Worm (Caenorhabditis elegans) whole organism, L2 larva: ENCODE results near the gene pals-33.
A peak's percentile ranks its signal among the peaks of the same experiment; 100 is the strongest.

Experiments
- C34F6.9 ChIP-seq: fragments of 150-350 bp; optimal IDR thresholded peaks from 2 replicates; lab custom pipeline; 2014; ENCODE audit warnings: missing biosample characterization, missing genetic modification characterization
- F13H6.1 ChIP-seq: sonication (generic microtip); optimal IDR thresholded peaks from 2 replicates; lab custom pipeline; 2016; ENCODE audit warnings: missing genetic modification characterization, missing compliant biosample characterization
- R02D3.7 ChIP-seq: fragments of 150-350 bp; optimal IDR thresholded peaks from 2 replicates; lab custom pipeline; 2014; ENCODE audit warnings: missing biosample characterization, missing genetic modification characterization
- Y55F3AM.14 ChIP-seq: fragments of 200-800 bp; sonication (Bioruptor generic); optimal IDR thresholded peaks from 2 replicates; lab custom pipeline; 2018; ENCODE audit warnings: mild to moderate bottlenecking, missing genetic modification characterization, missing compliant biosample characterization
- ZK546.5 ChIP-seq: sonication (generic microtip); optimal IDR thresholded peaks from 2 replicates; lab custom pipeline; 2017; ENCODE audit warnings: missing biosample characterization, missing genetic modification characterization
- alr-1 ChIP-seq: fragments of 150-350 bp; optimal IDR thresholded peaks from 2 replicates; lab custom pipeline; 2014; ENCODE audit warnings: missing biosample characterization, missing genetic modification characterization
- aly-2 ChIP-seq: fragments of 150-350 bp; optimal IDR thresholded peaks from 2 replicates; lab custom pipeline; 2014; ENCODE audit warnings: missing biosample characterization, missing genetic modification characterization
- ama-1 ChIP-seq: fragments of 150-350 bp; optimal IDR thresholded peaks from 2 replicates; lab custom pipeline; 2018; ENCODE audit warnings: inconsistent platforms
- blmp-1 ChIP-seq: sonication (generic microtip); optimal IDR thresholded peaks from 2 replicates; lab custom pipeline; 2017; ENCODE audit warnings: missing genetic modification characterization, mild to moderate bottlenecking, missing compliant biosample characterization, antibody characterized with exemption, moderate library complexity; ENCODE audit not compliant: insufficient read depth
- ceh-16 ChIP-seq: fragments of 150-350 bp; optimal IDR thresholded peaks from 2 replicates; lab custom pipeline; 2014; ENCODE audit warnings: missing biosample characterization, missing genetic modification characterization
- ceh-82 ChIP-seq: fragments of 150-350 bp; optimal IDR thresholded peaks from 2 replicates; lab custom pipeline; 2014; ENCODE audit warnings: missing biosample characterization, missing genetic modification characterization
- dmd-4 ChIP-seq: sonication (generic microtip); optimal IDR thresholded peaks from 2 replicates; lab custom pipeline; 2017; ENCODE audit warnings: missing biosample characterization, missing genetic modification characterization
- egl-27 ChIP-seq: sonication (generic microtip); optimal IDR thresholded peaks from 3 replicates; lab custom pipeline; 2017; ENCODE audit warnings: missing biosample characterization, missing genetic modification reagents, missing genetic modification characterization
- elt-1 ChIP-seq: fragments of 150-350 bp; optimal IDR thresholded peaks from 2 replicates; lab custom pipeline; 2014; ENCODE audit warnings: missing biosample characterization, missing genetic modification characterization
- elt-3 ChIP-seq: sonication (generic microtip); optimal IDR thresholded peaks from 2 replicates; lab custom pipeline; 2017; ENCODE audit warnings: missing biosample characterization, missing genetic modification characterization
- fos-1 ChIP-seq: fragments of 150-350 bp; optimal IDR thresholded peaks from 2 replicates; lab custom pipeline; 2014; ENCODE audit warnings: missing biosample characterization, missing genetic modification characterization
- gmeb-1 ChIP-seq: fragments of 150-350 bp; optimal IDR thresholded peaks from 2 replicates; lab custom pipeline; 2014; ENCODE audit warnings: missing biosample characterization, missing genetic modification characterization
- lin-39 ChIP-seq: fragments of 150-350 bp; optimal IDR thresholded peaks from 2 replicates; lab custom pipeline; 2014; ENCODE audit warnings: missing biosample characterization, missing genetic modification reagents, missing genetic modification characterization
- lsy-2 ChIP-seq, 2 experiments: fragments of 150-350 bp in 1 of 2; sonication (generic microtip) in 1 of 2; optimal IDR thresholded peaks; 2 replicates each; lab custom pipeline; 2014 to 2017; ENCODE audit warnings: missing biosample characterization in 2 of 2, missing genetic modification characterization in 2 of 2
- mab-5 ChIP-seq: fragments of 150-350 bp; optimal IDR thresholded peaks from 2 replicates; lab custom pipeline; 2014; ENCODE audit warnings: missing biosample characterization, missing genetic modification characterization
- mdl-1 ChIP-seq, 2 experiments: fragments of 150-350 bp in 1 of 2; sonication (generic microtip) in 1 of 2; optimal IDR thresholded peaks; 2 replicates each; lab custom pipeline; 2017; ENCODE audit warnings: missing biosample characterization in 2 of 2, missing genetic modification characterization in 2 of 2
- nhr-129 ChIP-seq: fragments of 150-350 bp; optimal IDR thresholded peaks from 2 replicates; lab custom pipeline; 2014; ENCODE audit warnings: missing biosample characterization, missing genetic modification characterization
- nhr-23 ChIP-seq: fragments of 150-350 bp; optimal IDR thresholded peaks from 2 replicates; lab custom pipeline; 2014; ENCODE audit warnings: missing biosample characterization, missing genetic modification reagents, missing genetic modification characterization
- nhr-237 ChIP-seq: fragments of 150-350 bp; optimal IDR thresholded peaks from 2 replicates; lab custom pipeline; 2014; ENCODE audit warnings: missing biosample characterization, missing genetic modification characterization
- nhr-77 ChIP-seq: fragments of 150-350 bp; optimal IDR thresholded peaks from 2 replicates; lab custom pipeline; 2014; ENCODE audit warnings: missing biosample characterization, missing genetic modification characterization
- peb-1 ChIP-seq: fragments of 150-350 bp; optimal IDR thresholded peaks from 2 replicates; lab custom pipeline; 2014; ENCODE audit warnings: missing biosample characterization, missing genetic modification characterization
- sem-4 ChIP-seq: fragments of 150-350 bp; optimal IDR thresholded peaks from 2 replicates; lab custom pipeline; 2014; ENCODE audit warnings: missing biosample characterization, missing genetic modification reagents, missing genetic modification characterization
- sma-3 ChIP-seq: sonication (generic microtip); optimal IDR thresholded peaks from 2 replicates; lab custom pipeline; 2016; ENCODE audit warnings: missing genetic modification reagents, missing genetic modification characterization, missing compliant biosample characterization
- sma-9 ChIP-seq, 2 experiments: fragments of 150-350 bp in 1 of 2; sonication (generic microtip) in 1 of 2; optimal IDR thresholded peaks; 2 replicates each; lab custom pipeline; 2014 to 2016; ENCODE audit warnings: missing genetic modification characterization in 2 of 2, mild to moderate bottlenecking in 1 of 2, missing biosample characterization in 1 of 2, missing compliant biosample characterization in 1 of 2, missing genetic modification reagents in 1 of 2, moderate library complexity in 1 of 2
- snpc-4 ChIP-seq: fragments of 150-350 bp; optimal IDR thresholded peaks from 2 replicates; lab custom pipeline; 2014; ENCODE audit warnings: missing biosample characterization, missing genetic modification characterization
- unc-39 ChIP-seq: fragments of 150-350 bp; optimal IDR thresholded peaks from 2 replicates; lab custom pipeline; 2014; ENCODE audit warnings: missing biosample characterization, missing genetic modification characterization
- unc-55 ChIP-seq: fragments of 150-350 bp; sonication (generic microtip); optimal IDR thresholded peaks from 3 replicates; lab custom pipeline; 2014; ENCODE audit warnings: missing biosample characterization, missing genetic modification reagents, missing genetic modification characterization
- unc-62 ChIP-seq: fragments of 150-350 bp; optimal IDR thresholded peaks from 2 replicates; lab custom pipeline; 2014; ENCODE audit warnings: missing biosample characterization, missing genetic modification reagents, missing genetic modification characterization
- zag-1 ChIP-seq: fragments of 150-350 bp; optimal IDR thresholded peaks from 2 replicates; lab custom pipeline; 2014; ENCODE audit warnings: missing biosample characterization, missing genetic modification characterization
- ztf-11 ChIP-seq: sonication (generic microtip); optimal IDR thresholded peaks from 2 replicates; lab custom pipeline; 2017; ENCODE audit warnings: missing biosample characterization, missing genetic modification characterization
- ztf-4 ChIP-seq: fragments of 150-350 bp; optimal IDR thresholded peaks from 2 replicates; lab custom pipeline; 2014; ENCODE audit warnings: missing biosample characterization, missing genetic modification characterization

pals-33 gene

DNA sequence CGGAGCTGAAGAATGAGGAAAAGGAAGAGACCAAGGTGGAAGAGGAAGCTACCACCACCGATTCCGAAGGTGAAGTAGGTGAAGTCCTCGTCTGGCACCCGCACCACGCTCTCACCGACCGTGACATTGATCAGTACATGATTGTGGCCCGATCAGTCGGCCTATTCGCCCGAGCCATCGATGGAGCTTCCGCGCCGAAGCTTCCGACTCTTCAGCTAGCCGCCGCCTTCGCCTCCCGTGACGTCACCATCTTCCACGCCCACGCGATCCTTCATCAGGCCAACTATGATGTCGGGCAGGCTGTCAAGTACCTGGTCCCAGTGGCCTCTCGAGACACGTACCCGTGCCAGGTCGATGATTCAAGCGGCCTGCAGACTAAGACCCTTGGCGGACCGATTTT, 33.0 kb downstream of the pals-33 start:
- TF ChIP-seq ama-1 (lab: Kevin White, UChicago) (no peak), ZK546.5 (no peak), nhr-129 (tag; lab: Kevin White, UChicago) (no peak), F13H6.1 (no peak)

DNA sequence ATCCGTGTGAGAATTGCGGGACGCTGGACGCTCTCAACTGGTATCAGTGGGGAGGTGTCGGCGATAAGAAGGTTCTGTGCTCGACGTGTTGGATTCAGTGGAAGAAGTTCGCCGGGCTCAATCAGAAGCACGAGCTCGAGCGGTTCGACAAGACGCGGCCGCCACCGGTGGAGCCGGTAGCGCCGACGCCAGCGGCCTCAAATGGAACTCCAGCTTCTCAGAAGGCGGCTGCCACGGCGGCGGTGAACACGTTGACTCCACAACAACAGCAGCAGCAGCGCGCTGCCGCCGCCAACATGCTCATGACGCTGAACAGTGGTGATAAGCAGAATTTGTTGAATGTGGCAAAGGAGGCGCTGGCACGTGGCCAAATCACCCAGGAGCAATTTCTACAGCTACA, 33.7 kb downstream of the pals-33 start:
- TF ChIP-seq sma-9 (GFP tag; optimal IDR thresholded peaks at IDR 0.05; lab: Kevin White, UChicago) (no peak), sma-9 (tag; optimal IDR thresholded peaks at IDR 0.05; lab: Kevin White, UChicago) (no peak), aly-2 (tag; lab: Kevin White, UChicago) (no peak), F13H6.1 (no peak), nhr-77 (tag; lab: Kevin White, UChicago) (no peak), C34F6.9 (tag; lab: Kevin White, UChicago) (no peak), mab-5 (tag; lab: Kevin White, UChicago) (no peak)

DNA sequence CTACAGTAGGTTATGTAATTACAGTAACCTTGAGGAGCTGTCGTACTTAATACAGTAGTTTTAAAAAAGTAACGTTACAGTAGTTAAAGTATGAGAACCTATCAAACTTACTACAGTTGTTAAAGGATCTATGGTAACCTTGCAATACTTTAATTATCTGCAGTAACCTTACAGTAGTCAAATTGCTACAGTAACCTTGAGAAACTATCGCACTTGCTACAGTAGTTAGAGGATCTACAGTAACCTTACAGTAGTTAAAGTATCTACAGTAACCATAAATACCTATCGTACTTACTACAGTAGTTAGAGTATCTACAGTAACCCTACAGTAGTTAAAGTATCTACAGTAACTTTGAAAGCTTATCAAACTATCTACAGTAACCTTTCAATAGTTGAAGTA, 38.4 kb downstream of the pals-33 start:
- TF ChIP-seq dmd-4 (no peak), zag-1 (tag; lab: Kevin White, UChicago) (no peak), C34F6.9 (tag; lab: Kevin White, UChicago) (no peak), snpc-4 (no peak), elt-1 (tag; lab: Kevin White, UChicago) (no peak), elt-3 (tag; lab: Kevin White, UChicago) (no peak), unc-62 (no peak), ceh-16 (no peak), ZK546.5 (no peak), nhr-129 (tag; lab: Kevin White, UChicago) (no peak), fos-1 (tag; lab: Kevin White, UChicago) (no peak), blmp-1 (no peak), gmeb-1 (tag; lab: Kevin White, UChicago) (no peak), sma-3 (GFP tag; lab: Kevin White, UChicago) (no peak), nhr-77 (tag; lab: Kevin White, UChicago) (no peak), F13H6.1 (no peak)

DNA sequence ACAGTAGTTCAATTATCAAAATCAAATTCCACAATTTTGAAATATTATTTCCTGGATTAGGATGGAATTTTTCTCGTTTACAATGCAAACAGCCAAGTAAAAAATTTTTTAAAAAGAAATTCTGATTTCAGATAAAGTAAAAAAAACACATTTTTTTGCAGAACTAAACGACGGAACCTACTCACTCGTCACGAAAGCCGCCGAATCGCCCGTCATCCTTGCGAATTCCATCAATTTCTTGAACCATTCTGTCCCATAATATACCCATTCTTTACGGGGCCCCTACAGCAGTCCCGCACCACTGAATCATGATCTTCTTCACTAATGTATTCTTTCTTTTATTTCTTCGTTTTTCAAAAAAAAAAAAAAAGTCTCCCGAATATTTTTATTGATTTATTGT, 39.0 kb downstream of the pals-33 start:
- peak; percentile 19 for TF ChIP-seq unc-55 (GFP tag; lab: Kevin White, UChicago)
- no peak for TF ChIP-seq sem-4 (tag; lab: Kevin White, UChicago)

DNA sequence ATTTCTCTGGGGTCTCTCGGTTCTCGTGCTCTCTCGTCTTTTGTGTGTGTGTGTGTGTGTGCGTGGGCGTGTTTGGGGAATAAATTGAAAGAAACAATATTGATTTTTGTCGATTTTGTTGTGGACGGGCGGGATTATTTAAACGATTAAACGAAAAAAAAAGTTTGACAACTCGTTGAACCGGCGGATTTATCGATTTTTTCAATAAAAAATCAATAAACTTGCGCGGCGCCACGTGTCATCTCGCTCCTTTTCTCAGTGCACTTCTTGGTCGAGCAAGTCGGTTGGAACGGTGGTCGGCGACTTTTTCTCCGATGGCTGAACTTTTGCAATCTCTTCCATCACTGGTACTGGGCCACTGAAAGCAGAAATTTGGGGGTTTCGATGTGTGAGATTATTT, 39.8 kb downstream of the pals-33 start:
- TF ChIP-seq nhr-23 (tag; lab: Kevin White, UChicago) (no peak), ama-1 (lab: Kevin White, UChicago) (no peak), unc-55 (GFP tag; lab: Kevin White, UChicago) (no peak), mdl-1 (tag; optimal IDR thresholded peaks at IDR 0.05; lab: Kevin White, UChicago) (no peak), Y55F3AM.14 (GFP tag; lab: Kevin White, UChicago) (no peak), ceh-82 (tag; lab: Kevin White, UChicago) (no peak), sma-9 (GFP tag; optimal IDR thresholded peaks at IDR 0.05; lab: Kevin White, UChicago) (no peak), sma-9 (tag; optimal IDR thresholded peaks at IDR 0.05; lab: Kevin White, UChicago) (no peak), R02D3.7 (tag; lab: Kevin White, UChicago) (no peak), ztf-11 (tag; lab: Kevin White, UChicago) (no peak), unc-39 (no peak), lsy-2 (tag; optimal IDR thresholded peaks at IDR 0.05; lab: Kevin White, UChicago) (no peak), alr-1 (tag; lab: Kevin White, UChicago) (no peak), dmd-4 (no peak), lin-39 (no peak), peb-1 (tag; lab: Kevin White, UChicago) (no peak), egl-27 (tag; lab: Kevin White, UChicago) (no peak)

DNA sequence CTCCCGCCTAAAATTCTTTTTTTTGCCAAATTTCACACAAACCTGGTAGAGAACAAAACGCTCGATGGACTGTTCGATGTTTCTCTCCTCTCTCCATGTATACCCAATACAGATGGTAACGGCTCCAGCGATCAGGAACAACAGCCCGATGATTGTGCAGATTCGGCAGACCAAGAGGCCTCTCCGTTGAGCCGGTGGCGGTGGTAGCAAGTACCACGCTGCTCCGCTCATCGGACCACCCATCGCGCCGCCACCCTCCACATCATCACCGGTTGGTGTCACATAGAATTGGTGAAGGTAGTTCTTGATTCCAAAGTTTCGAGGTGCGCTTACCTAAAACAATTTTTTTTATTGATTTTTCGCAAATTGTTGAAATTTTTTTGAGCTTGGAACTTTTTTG, 41.6 kb downstream of the pals-33 start:
- TF ChIP-seq nhr-77 (tag; lab: Kevin White, UChicago) = no peak
- TF ChIP-seq ztf-4 = no peak
- no peak for TF ChIP-seq fos-1 (tag; lab: Kevin White, UChicago)
- no peak for TF ChIP-seq unc-55 (GFP tag; lab: Kevin White, UChicago)
- TF ChIP-seq unc-62 = no peak
- no peak for TF ChIP-seq mab-5 (tag; lab: Kevin White, UChicago)
- TF ChIP-seq nhr-237 (tag; lab: Kevin White, UChicago) = no peak
- TF ChIP-seq unc-39 = no peak
- TF ChIP-seq ceh-16 = no peak
- no peak for TF ChIP-seq alr-1 (tag; lab: Kevin White, UChicago)
